Worm (Caenorhabditis elegans): Measurements from ENCODE around the gene C14A4.8.

- no peak for TF ChIP-seq unc-62 (GFP tag; optimal IDR thresholded peaks at IDR 0.05)
- no peak for TF ChIP-seq nhr-28 (tag; optimal IDR thresholded peaks at IDR 0.05)
- TF ChIP-seq pqm-1 (tag; optimal IDR thresholded peaks at IDR 0.05) = peak; percentile 51
- no peak for TF ChIP-seq nhr-12 (tag; optimal IDR thresholded peaks at IDR 0.05)
These were observed 40.7 kb downstream of the C14A4.8 start for ce11 chrII:10557206-10557574.
